Worm (Caenorhabditis elegans) whole organism, L4 larva: ENCODE measurements around the gene hlh-29.
A peak's percentile ranks its signal among the peaks of the same experiment; 100 is the strongest.

ENCODE experiments used
- D1046.2 ChIP-seq: fragments of 200-800 bp; sonication (Bioruptor generic); IDR thresholded peaks from 2 replicates; pipeline ENCODE4 v1.3.6; 2022; ENCODE audit warnings: missing genetic modification characterization, missing compliant biosample characterization
- F26F4.8 ChIP-seq: fragments of 200-800 bp; sonication (Bioruptor generic); conservative IDR thresholded peaks from 2 replicates; pipeline ENCODE4 v1.3.6; 2022; ENCODE audit warnings: missing genetic modification characterization, missing compliant biosample characterization
- F37D6.2 ChIP-seq: sonication (generic microtip); optimal IDR thresholded peaks from 2 replicates; lab custom pipeline; 2016; ENCODE audit warnings: mild to moderate bottlenecking, missing genetic modification characterization, missing compliant biosample characterization
- R02D3.7 ChIP-seq: fragments of 150-350 bp; sonication (generic microtip); optimal IDR thresholded peaks from 3 replicates; lab custom pipeline; 2014; ENCODE audit warnings: missing biosample characterization, missing genetic modification characterization
- Y48G9A.11 ChIP-seq: fragments of 200-800 bp; sonication (Bioruptor generic); IDR thresholded peaks from 2 replicates; pipeline ENCODE4 v1.3.6; 2022; ENCODE audit warnings: missing genetic modification reagents, missing genetic modification characterization, missing compliant biosample characterization
- aha-1 ChIP-seq: fragments of 150-350 bp; peaks from one replicate; lab custom pipeline; 2014; ENCODE audit warnings: missing biosample characterization, missing genetic modification characterization
- arid-1 ChIP-seq: fragments of 200-800 bp; sonication (Bioruptor generic); conservative IDR thresholded peaks from 2 replicates; pipeline ENCODE4 v1.3.6; 2022; ENCODE audit warnings: missing genetic modification reagents, missing genetic modification characterization, missing compliant biosample characterization
- ceh-20 ChIP-seq: fragments of 200-800 bp; sonication (Bioruptor generic); IDR thresholded peaks from 2 replicates; pipeline ENCODE4 v1.3.6; 2022; ENCODE audit warnings: missing genetic modification reagents, missing genetic modification characterization, missing compliant biosample characterization
- ceh-32 ChIP-seq: sonication (generic microtip); optimal IDR thresholded peaks from 2 replicates; lab custom pipeline; 2016; ENCODE audit warnings: mild to moderate bottlenecking, missing genetic modification characterization, missing compliant biosample characterization; ENCODE audit not compliant: poor library complexity
- cey-2 ChIP-seq: sonication (generic microtip); optimal IDR thresholded peaks from 3 replicates; lab custom pipeline; 2017; ENCODE audit warnings: missing genetic modification characterization, mild to moderate bottlenecking, missing compliant biosample characterization, antibody characterized with exemption, borderline replicate concordance; ENCODE audit not compliant: insufficient read depth
- daf-12 ChIP-seq: fragments of 150-350 bp; optimal IDR thresholded peaks from 2 replicates; lab custom pipeline; 2014; ENCODE audit warnings: missing biosample characterization, missing genetic modification reagents, missing genetic modification characterization
- daf-16 ChIP-seq, 3 experiments: sonication (generic microtip); optimal IDR thresholded peaks; 2 replicates each; lab custom pipeline; 2016 to 2017; ENCODE audit warnings: missing genetic modification characterization in 3 of 3, missing genetic modification reagents in 3 of 3, mild to moderate bottlenecking in 2 of 3, missing compliant biosample characterization in 2 of 3, missing biosample characterization in 1 of 3, moderate library complexity in 1 of 3
- daf-19 ChIP-seq: fragments of 200-800 bp; sonication (Bioruptor generic); conservative IDR thresholded peaks from 2 replicates; pipeline ENCODE4 v1.3.6; 2022; ENCODE audit warnings: missing genetic modification characterization, missing compliant biosample characterization
- dpl-1 ChIP-seq: fragments of 150-350 bp; optimal IDR thresholded peaks from 2 replicates; lab custom pipeline; 2014; ENCODE audit warnings: missing biosample characterization, missing genetic modification reagents, missing genetic modification characterization
- duxl-1 ChIP-seq: sonication (generic microtip); optimal IDR thresholded peaks from 2 replicates; lab custom pipeline; 2016; ENCODE audit warnings: mild to moderate bottlenecking, missing genetic modification characterization, moderate library complexity, missing compliant biosample characterization; ENCODE audit not compliant: poor library complexity
- dve-1 ChIP-seq: sonication (generic microtip); optimal IDR thresholded peaks from 2 replicates; lab custom pipeline; 2017; ENCODE audit warnings: antibody characterized with exemption, mild to moderate bottlenecking, missing genetic modification characterization, missing compliant biosample characterization; ENCODE audit not compliant: insufficient read depth
- egl-27 ChIP-seq: sonication (generic microtip); optimal IDR thresholded peaks from 3 replicates; lab custom pipeline; 2017; ENCODE audit warnings: missing biosample characterization, missing genetic modification reagents, missing genetic modification characterization
- fkh-10 ChIP-seq: fragments of 150-350 bp; optimal IDR thresholded peaks from 2 replicates; lab custom pipeline; 2014; ENCODE audit warnings: missing biosample characterization, missing genetic modification reagents, missing genetic modification characterization
- fos-1 ChIP-seq: fragments of 150-350 bp; optimal IDR thresholded peaks from 2 replicates; lab custom pipeline; 2014; ENCODE audit warnings: missing biosample characterization, missing genetic modification characterization
- hif-1 ChIP-seq, 2 experiments: sonication (generic microtip); optimal IDR thresholded peaks; 2 replicates each; lab custom pipeline; 2016 to 2017; ENCODE audit warnings: missing compliant biosample characterization in 2 of 2, missing genetic modification characterization in 2 of 2, missing genetic modification reagents in 2 of 2, missing genotype in 2 of 2, mild to moderate bottlenecking in 1 of 2
- hlh-11 ChIP-seq: fragments of 200-800 bp; sonication (Bioruptor generic); optimal IDR thresholded peaks from 2 replicates; lab custom pipeline; 2018; ENCODE audit warnings: mild to moderate bottlenecking, missing genetic modification characterization, missing compliant biosample characterization
- hlh-30 ChIP-seq: sonication (generic microtip); optimal IDR thresholded peaks from 2 replicates; lab custom pipeline; 2017; ENCODE audit warnings: antibody characterized with exemption, mild to moderate bottlenecking, missing genetic modification characterization, missing compliant biosample characterization; ENCODE audit not compliant: insufficient read depth
- hmg-1.1 ChIP-seq: fragments of 200-800 bp; sonication (Bioruptor generic); IDR thresholded peaks from 2 replicates; pipeline ENCODE4 v1.3.6; 2022; ENCODE audit warnings: missing genetic modification reagents, missing genetic modification characterization, missing compliant biosample characterization
- lin-1 ChIP-seq: fragments of 200-800 bp; sonication (Bioruptor generic); IDR thresholded peaks from 2 replicates; pipeline ENCODE4 v1.3.6; 2022; ENCODE audit warnings: missing genetic modification reagents, missing genetic modification characterization, missing compliant biosample characterization
- lin-13 ChIP-seq: fragments of 150-350 bp; optimal IDR thresholded peaks from 2 replicates; lab custom pipeline; 2014; ENCODE audit warnings: missing biosample characterization, missing genetic modification reagents, missing genetic modification characterization
- lin-29 ChIP-seq: fragments of 200-800 bp; sonication (Bioruptor generic); IDR thresholded peaks from 2 replicates; pipeline ENCODE4 v1.3.6; 2022; ENCODE audit warnings: missing genetic modification reagents, missing genetic modification characterization, missing compliant biosample characterization
- lsy-2 ChIP-seq, 2 experiments: fragments of 150-350 bp in 1 of 2; sonication (generic microtip) in 1 of 2; optimal IDR thresholded peaks; 2 replicates each; lab custom pipeline; 2014 to 2017; ENCODE audit warnings: missing biosample characterization in 2 of 2, missing genetic modification characterization in 2 of 2
- mdl-1 ChIP-seq, 2 experiments: fragments of 150-350 bp in 1 of 2; sonication (generic microtip) in 1 of 2; optimal IDR thresholded peaks; 2 replicates each; lab custom pipeline; 2014 to 2017; ENCODE audit warnings: missing biosample characterization in 2 of 2, missing genetic modification characterization in 2 of 2
- mep-1 ChIP-seq: fragments of 150-350 bp; sonication (generic microtip); optimal IDR thresholded peaks from 3 replicates; lab custom pipeline; 2014; ENCODE audit warnings: missing biosample characterization, missing genetic modification characterization
- mxl-3 ChIP-seq: fragments of 200-800 bp; sonication (Bioruptor generic); optimal IDR thresholded peaks from 2 replicates; lab custom pipeline; 2018; ENCODE audit warnings: mild to moderate bottlenecking, missing genetic modification characterization, missing compliant biosample characterization
- nhr-10 ChIP-seq: fragments of 150-350 bp; optimal IDR thresholded peaks from 2 replicates; lab custom pipeline; 2014; ENCODE audit warnings: missing biosample characterization, missing genetic modification characterization
- nhr-102 ChIP-seq: sonication (generic microtip); optimal IDR thresholded peaks from 2 replicates; lab custom pipeline; 2016; ENCODE audit warnings: mild to moderate bottlenecking, missing genetic modification characterization, moderate library complexity, missing compliant biosample characterization
- nhr-11 ChIP-seq: fragments of 150-350 bp; optimal IDR thresholded peaks from 2 replicates; lab custom pipeline; 2014; ENCODE audit warnings: missing biosample characterization, missing genetic modification characterization
- nhr-25 ChIP-seq: sonication (generic microtip); optimal IDR thresholded peaks from 2 replicates; lab custom pipeline; 2017; ENCODE audit warnings: missing genetic modification characterization, mild to moderate bottlenecking, missing compliant biosample characterization, antibody characterized with exemption, moderate library complexity, borderline replicate concordance; ENCODE audit not compliant: insufficient read depth
- nhr-28 ChIP-seq: fragments of 150-350 bp; optimal IDR thresholded peaks from 2 replicates; lab custom pipeline; 2014; ENCODE audit warnings: missing biosample characterization, missing genetic modification characterization
- nhr-48 ChIP-seq: sonication (generic microtip); optimal IDR thresholded peaks from 2 replicates; lab custom pipeline; 2016; ENCODE audit warnings: mild to moderate bottlenecking, missing genetic modification characterization, missing compliant biosample characterization
- nhr-6 ChIP-seq: fragments of 150-350 bp; optimal IDR thresholded peaks from 2 replicates; lab custom pipeline; 2014; ENCODE audit warnings: missing biosample characterization, missing genetic modification characterization
- nhr-77 ChIP-seq: fragments of 150-350 bp; optimal IDR thresholded peaks from 2 replicates; lab custom pipeline; 2014; ENCODE audit warnings: missing biosample characterization, missing genetic modification characterization
- pha-4 ChIP-seq, 2 experiments: fragments of 150-350 bp in 1 of 2; fragments of 200-800 bp in 1 of 2; sonication (Bioruptor generic) in 1 of 2; IDR thresholded peaks in 1 of 2; optimal IDR thresholded peaks in 1 of 2; 2 replicates each; pipeline versions ENCODE4 v1.3.6 to Lab custom; 2014 to 2022; ENCODE audit warnings: missing genetic modification characterization in 2 of 2, missing genetic modification reagents in 2 of 2, missing biosample characterization in 1 of 2, missing compliant biosample characterization in 1 of 2
- pqm-1 ChIP-seq: sonication (generic microtip); optimal IDR thresholded peaks from 2 replicates; lab custom pipeline; 2017; ENCODE audit warnings: missing biosample characterization, missing genetic modification characterization
- rbr-2 ChIP-seq: sonication (generic microtip); optimal IDR thresholded peaks from 2 replicates; lab custom pipeline; 2016; ENCODE audit warnings: missing genotype, missing genetic modification characterization, missing compliant biosample characterization
- saeg-2 ChIP-seq: fragments of 200-800 bp; sonication (Bioruptor generic); IDR thresholded peaks from 2 replicates; pipeline ENCODE4 v1.3.6; 2022; ENCODE audit warnings: missing genetic modification reagents, missing genetic modification characterization, missing compliant biosample characterization
- skn-1 ChIP-seq: fragments of 150-350 bp; optimal IDR thresholded peaks from 2 replicates; lab custom pipeline; 2014; ENCODE audit warnings: missing biosample characterization, missing genetic modification characterization
- tra-1 ChIP-seq: fragments of 200-800 bp; sonication (Bioruptor generic); IDR thresholded peaks from 2 replicates; pipeline ENCODE4 v1.3.6; 2022; ENCODE audit warnings: missing genetic modification reagents, missing genetic modification characterization, missing compliant biosample characterization
- unc-62 ChIP-seq, 3 experiments: fragments of 150-350 bp in 1 of 3; sonication (generic microtip); optimal IDR thresholded peaks in 2 of 3; peaks in 1 of 3; 1 replicate in 1 of 3; 2 replicates in 2 of 3; lab custom pipeline; 2014 to 2017; ENCODE audit warnings: missing biosample characterization in 3 of 3, missing genetic modification characterization in 3 of 3, missing genetic modification reagents in 3 of 3, missing genotype in 1 of 3

Gene hlh-29

ce11 chrX:17508137-17508536 is 40.3 kb downstream of the hlh-29 start (continued):
- TF ChIP-seq nhr-48 (tag; lab: Kevin White, UChicago) (no peak), pha-4 (GFP tag; IDR thresholded peaks at IDR 0.05; lab: Robert Waterston, UW) (no peak), pha-4 (tag; optimal IDR thresholded peaks at IDR 0.05; lab: Kevin White, UChicago) (no peak)

ce11 chrX:17505547-17506181 is 42.8 kb downstream of the hlh-29 start:
- peak; percentile 76 for TF ChIP-seq lin-1 (GFP tag; lab: Robert Waterston, UW)
- TF ChIP-seq R02D3.7 (tag; lab: Kevin White, UChicago): no peak
- TF ChIP-seq lin-13 (GFP tag; lab: Kevin White, UChicago): peak; percentile 29
- peak; percentile 53 for TF ChIP-seq fos-1 (tag; lab: Kevin White, UChicago)
- peak; percentile 97 for TF ChIP-seq hlh-11 (tag; lab: Kevin White, UChicago)
- TF ChIP-seq nhr-11 (tag; lab: Kevin White, UChicago): peak; percentile 93
- TF ChIP-seq D1046.2 (GFP tag; lab: Robert Waterston, UW): no peak
- TF ChIP-seq mep-1 (tag; lab: Kevin White, UChicago): peak; percentile 84
- TF ChIP-seq aha-1 (tag; lab: Kevin White, UChicago): peak; percentile 95
- peak; percentile 63 for TF ChIP-seq fkh-10
- TF ChIP-seq dve-1 (tag; lab: Kevin White, UChicago): peak; percentile 80
- peak; percentile 80 for TF ChIP-seq nhr-77 (tag; lab: Kevin White, UChicago)
- TF ChIP-seq nhr-6: peak; percentile 26
- no peak for TF ChIP-seq cey-2 (tag; lab: Kevin White, UChicago)
- TF ChIP-seq dpl-1: peak; percentile 1
- TF ChIP-seq egl-27 (tag; lab: Kevin White, UChicago): no peak
- peak; percentile 77 for TF ChIP-seq nhr-25 (tag; lab: Kevin White, UChicago)
- no peak for TF ChIP-seq daf-19 (GFP tag; lab: Robert Waterston, UW)
- TF ChIP-seq ceh-32 (tag; lab: Kevin White, UChicago): no peak
- peak; percentile 96 for TF ChIP-seq mxl-3 (GFP tag; lab: Kevin White, UChicago)
- peak; percentile 92 for TF ChIP-seq tra-1 (GFP tag; lab: Robert Waterston, UW)
- no peak for TF ChIP-seq daf-12 (tag; lab: Kevin White, UChicago)
- no peak; the same call in 1 of the 2 replicates for TF ChIP-seq arid-1 (GFP tag; lab: Robert Waterston, UW)
- peak; percentile 93 to 94 for TF ChIP-seq mdl-1 (tag; optimal IDR thresholded peaks at IDR 0.05; lab: Kevin White, UChicago)
- TF ChIP-seq duxl-1: no peak
- TF ChIP-seq saeg-2 (GFP tag; lab: Robert Waterston, UW): 0 out of 2 replicates have a peak, but pooled peaks have one; percentile 43
- no peak for TF ChIP-seq lin-29 (GFP tag; lab: Robert Waterston, UW)
- TF ChIP-seq skn-1 (tag; lab: Kevin White, UChicago): no peak
- peak; percentile 85 for TF ChIP-seq hlh-30 (tag; lab: Kevin White, UChicago)
- peak; percentile 27 for TF ChIP-seq F37D6.2 (tag; lab: Kevin White, UChicago)
- TF ChIP-seq pha-4 (GFP tag; IDR thresholded peaks at IDR 0.05; lab: Robert Waterston, UW): peak; percentile 68
- TF ChIP-seq pha-4 (tag; optimal IDR thresholded peaks at IDR 0.05; lab: Kevin White, UChicago): no peak
- peak; percentile 74 to 78 for TF ChIP-seq lsy-2 (tag; optimal IDR thresholded peaks at IDR 0.05; lab: Kevin White, UChicago)
- no peak for TF ChIP-seq Y48G9A.11 (GFP tag; lab: Robert Waterston, UW)
- peak; percentile 4 for TF ChIP-seq nhr-10 (tag; lab: Kevin White, UChicago)
- TF ChIP-seq F26F4.8 (GFP tag; lab: Robert Waterston, UW): no peak
- TF ChIP-seq unc-62 (GFP tag; optimal IDR thresholded peaks at IDR 0.05 in 1 of 2; lab: Kevin White, UChicago): peak in 1 of 2 experiments; percentile 92
- TF ChIP-seq unc-62 (tag; optimal IDR thresholded peaks at IDR 0.05; lab: Kevin White, UChicago): no peak
- TF ChIP-seq daf-16 (GFP tag; optimal IDR thresholded peaks at IDR 0.05; lab: Kevin White, UChicago): peak; percentile 19 to 86
- peak; percentile 73 for TF ChIP-seq daf-16 (tag; optimal IDR thresholded peaks at IDR 0.05; lab: Kevin White, UChicago)
- TF ChIP-seq nhr-28 (tag; lab: Kevin White, UChicago): peak; percentile 73
- TF ChIP-seq ceh-20 (GFP tag; lab: Robert Waterston, UW): peak; percentile 88
- peak; percentile 84 for TF ChIP-seq rbr-2 (tag; lab: Kevin White, UChicago)
- peak; percentile 74 for TF ChIP-seq hmg-1.1 (GFP tag; lab: Robert Waterston, UW)
- TF ChIP-seq pqm-1 (tag; lab: Kevin White, UChicago): no peak
- peak; percentile 59 for TF ChIP-seq nhr-102 (tag; lab: Kevin White, UChicago)
- TF ChIP-seq hif-1 (tag; optimal IDR thresholded peaks at IDR 0.05; lab: Kevin White, UChicago): peak in 1 of 2 experiments; percentile 67
